Worm (Caenorhabditis elegans) whole organism, L1 larva: ENCODE results near the gene C29F3.7.

Experiments used
- ces-1 ChIP-seq: fragments of 150-350 bp; optimal IDR thresholded peaks from 2 replicates; lab custom pipeline; 2014; ENCODE audit warnings: missing biosample characterization, missing genetic modification reagents, missing genetic modification characterization
- snpc-4 ChIP-seq: fragments of 150-350 bp; optimal IDR thresholded peaks from 2 replicates; lab custom pipeline; 2014; ENCODE audit warnings: missing biosample characterization, missing genetic modification characterization

DNA sequence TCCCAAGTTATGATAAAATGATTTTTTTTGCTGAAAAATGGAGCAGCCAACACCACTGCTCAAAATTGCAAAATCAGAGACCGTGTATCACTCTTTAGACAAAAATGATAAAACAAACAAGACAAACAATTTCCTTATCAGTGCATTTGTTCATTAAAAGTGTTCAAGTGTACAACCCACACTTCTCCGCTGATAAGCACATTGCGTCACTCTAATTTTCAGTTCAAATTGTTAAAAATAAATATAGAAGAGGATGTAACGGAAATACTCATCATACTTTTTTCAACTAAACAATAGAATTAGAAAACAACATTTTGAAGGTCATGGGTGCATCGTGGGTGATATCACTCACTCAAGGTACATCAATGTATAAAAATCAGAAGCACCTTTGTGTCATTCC, 36.1 kb upstream of the C29F3.7 start, which contains the start of gene nhr-291:
- TF ChIP-seq snpc-4: no peak
- TF ChIP-seq ces-1 (GFP tag; lab: Kevin White, UChicago): no peak
